Worm (Caenorhabditis elegans) whole organism, L4/young adult: ENCODE measurements around the gene T09F5.1.

Source experiments
- W03F9.2 ChIP-seq: fragments of 150-350 bp; optimal IDR thresholded peaks from 2 replicates; lab custom pipeline; 2014; ENCODE audit warnings: missing biosample characterization, missing genetic modification characterization
- dao-5 ChIP-seq: sonication (generic microtip); optimal IDR thresholded peaks from 2 replicates; lab custom pipeline; 2016; ENCODE audit warnings: missing genotype, missing genetic modification characterization, moderate library complexity, missing compliant biosample characterization
- him-1 ChIP-seq: sonication (generic microtip); optimal IDR thresholded peaks from 2 replicates; lab custom pipeline; 2016; ENCODE audit warnings: missing genotype, missing genetic modification reagents, missing genetic modification characterization, missing compliant biosample characterization

ce11 chrV:15175459-15175858 is 26.6 kb downstream of the T09F5.1 start, which contains the start of gene clec-47:
- TF ChIP-seq W03F9.2 (tag; lab: Kevin White, UChicago) (no peak), him-1 (tag; lab: Kevin White, UChicago) (no peak), dao-5 (tag; lab: Kevin White, UChicago) (no peak)
